Fruit fly (Drosophila melanogaster) whole organism, prepupa: Measurements from ENCODE around the gene Dysb.

ENCODE experiments used
- CG6276 ChIP-seq: fragments of 200-800 bp; sonication (Bioruptor generic); optimal IDR thresholded peaks from 2 replicates; lab custom pipeline; 2017; ENCODE audit warnings: missing biosample characterization, mild to moderate bottlenecking, missing genetic modification characterization
- CG8632 ChIP-seq: fragments of 200-800 bp; sonication (Bioruptor generic); optimal IDR thresholded peaks from 3 replicates; lab custom pipeline; 2016; ENCODE audit warnings: missing biosample characterization, missing genetic modification characterization
- Ets21C ChIP-seq: fragments of 200-800 bp; sonication (Bioruptor generic); optimal IDR thresholded peaks from 3 replicates; lab custom pipeline; 2016; ENCODE audit warnings: missing biosample characterization, missing genetic modification characterization
- Ets96B ChIP-seq: fragments of 200-800 bp; optimal IDR thresholded peaks from 2 replicates; lab custom pipeline; 2019; ENCODE audit warnings: missing biosample characterization, mild to moderate bottlenecking, missing genetic modification characterization, moderate library complexity
- OdsH ChIP-seq: fragments of 200-800 bp; sonication (Bioruptor generic); optimal IDR thresholded peaks from 3 replicates; lab custom pipeline; 2016; ENCODE audit warnings: missing biosample characterization, missing genetic modification characterization
- Smox ChIP-seq: fragments of 200-800 bp; sonication (Bioruptor generic); optimal IDR thresholded peaks from 3 replicates; lab custom pipeline; 2016; ENCODE audit warnings: missing biosample characterization, missing genetic modification characterization
- cyc ChIP-seq: fragments of 200-800 bp; sonication (Bioruptor generic); optimal IDR thresholded peaks from 3 replicates; lab custom pipeline; 2016; ENCODE audit warnings: missing biosample characterization, missing genetic modification characterization
- fd59A ChIP-seq: fragments of 200-800 bp; sonication (Bioruptor generic); optimal IDR thresholded peaks from 2 replicates; lab custom pipeline; 2017; ENCODE audit warnings: missing biosample characterization, mild to moderate bottlenecking, missing genetic modification characterization, missing genetic modification reagents
- fkh ChIP-seq: fragments of 200-800 bp; sonication (Bioruptor generic); optimal IDR thresholded peaks from 3 replicates; lab custom pipeline; 2017; ENCODE audit warnings: missing biosample characterization, mild to moderate bottlenecking, missing genetic modification characterization, moderate library complexity
- svp ChIP-seq: fragments of 200-800 bp; sonication (Bioruptor generic); peaks from one replicate; lab custom pipeline; 2016; ENCODE audit warnings: missing biosample characterization, missing genetic modification characterization

DNA sequence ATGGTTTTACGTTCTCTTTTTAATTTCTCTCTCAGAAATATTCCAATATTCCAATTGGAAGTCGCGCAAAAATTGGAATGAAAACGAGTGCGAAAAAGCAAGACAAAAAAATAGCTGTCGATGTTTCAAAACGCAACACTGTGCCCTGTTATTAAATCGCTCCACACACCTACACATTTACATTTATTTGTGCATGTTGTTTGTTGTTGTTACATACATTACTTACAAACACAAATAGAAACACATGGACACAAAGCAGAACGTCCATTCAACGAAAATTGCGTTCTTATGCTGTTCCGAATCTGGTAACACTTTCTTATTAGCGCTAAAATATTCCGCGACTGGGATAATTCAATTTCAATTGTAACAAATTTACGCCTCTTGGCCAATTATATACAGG, 26.3 kb upstream of the Dysb start:
- no peak for TF ChIP-seq OdsH (GFP tag; lab: Kevin White, UChicago)
- TF ChIP-seq Ets96B = no peak
- no peak for TF ChIP-seq Smox (GFP tag; lab: Kevin White, UChicago)
- TF ChIP-seq cyc (GFP tag; lab: Kevin White, UChicago) = no peak
- TF ChIP-seq fd59A (GFP tag; lab: Kevin White, UChicago) = no peak
- TF ChIP-seq CG6276 = no peak
- no peak for TF ChIP-seq Ets21C (GFP tag; lab: Kevin White, UChicago)
- TF ChIP-seq svp (GFP tag; lab: Kevin White, UChicago) = no peak
- no peak for TF ChIP-seq CG8632 (GFP tag; lab: Kevin White, UChicago)
- no peak for TF ChIP-seq fkh (GFP tag; lab: Kevin White, UChicago)
